Worm (Caenorhabditis elegans): Measurements from ENCODE around the gene F42G4.5.
"Not testable (repeated sequence)": the region's sequence is repeated elsewhere in the genome, so short reads cannot be mapped to it uniquely, and the experiment has no call there.

Gene F42G4.5

ce11 chrII:13073742-13074141 lies 462 bp downstream of the F42G4.5 start:
- no peak for TF ChIP-seq pes-1 (GFP tag; IDR thresholded peaks at IDR 0.05)
- TF ChIP-seq tbx-11 (GFP tag; IDR thresholded peaks at IDR 0.05) = no peak
- TF ChIP-seq tra-4 (tag; optimal IDR thresholded peaks at IDR 0.05) = no peak

ce11 chrII:13076301-13076916 lies 3.1 kb downstream of the F42G4.5 start:
- TF ChIP-seq ceh-36 (tag; optimal IDR thresholded peaks at IDR 0.05) = no peak
- TF ChIP-seq hmbx-1 (tag; optimal IDR thresholded peaks at IDR 0.05) = no peak
- no peak for TF ChIP-seq B0310.2 (tag; optimal IDR thresholded peaks at IDR 0.05)
- no peak for TF ChIP-seq scrt-1 (GFP tag; IDR thresholded peaks at IDR 0.05)
- TF ChIP-seq tbx-11 (GFP tag; IDR thresholded peaks at IDR 0.05) = no peak
- no peak for TF ChIP-seq F13C5.2 (tag; optimal IDR thresholded peaks at IDR 0.05)
- no peak for TF ChIP-seq hnd-1 (tag; optimal IDR thresholded peaks at IDR 0.05)
- TF ChIP-seq aly-1 (tag; optimal IDR thresholded peaks at IDR 0.05) = no peak
- TF ChIP-seq sea-1 (GFP tag; conservative IDR thresholded peaks at IDR 0.05) = no peak
- no peak for TF ChIP-seq pes-1 (GFP tag; IDR thresholded peaks at IDR 0.05)
- no peak for TF ChIP-seq ets-7 (tag; optimal IDR thresholded peaks at IDR 0.05)
- no peak for TF ChIP-seq tra-4 (tag; optimal IDR thresholded peaks at IDR 0.05)
- TF ChIP-seq ama-1 (optimal IDR thresholded peaks at IDR 0.05) = no peak

ce11 chrII:13077746-13078145 lies 4.5 kb downstream of the F42G4.5 start:
- no peak for TF ChIP-seq hnd-1 (tag; optimal IDR thresholded peaks at IDR 0.05)
- no peak for TF ChIP-seq B0310.2 (tag; optimal IDR thresholded peaks at IDR 0.05)
- TF ChIP-seq F13C5.2 (tag; optimal IDR thresholded peaks at IDR 0.05) = no peak
- TF ChIP-seq flt-1 (GFP tag; IDR thresholded peaks at IDR 0.05) = no peak
- no peak for TF ChIP-seq aly-1 (tag; optimal IDR thresholded peaks at IDR 0.05)
- TF ChIP-seq tbx-37 (GFP tag; conservative IDR thresholded peaks at IDR 0.05) = no peak
- no peak for TF ChIP-seq ets-7 (tag; optimal IDR thresholded peaks at IDR 0.05)
- no peak for TF ChIP-seq tbx-11 (GFP tag; IDR thresholded peaks at IDR 0.05)
- TF ChIP-seq sea-1 (GFP tag; conservative IDR thresholded peaks at IDR 0.05) = no peak
- no peak for TF ChIP-seq pes-1 (GFP tag; IDR thresholded peaks at IDR 0.05)
- no peak for TF ChIP-seq ceh-13 (GFP tag; optimal IDR thresholded peaks at IDR 0.05)
- TF ChIP-seq hmbx-1 (tag; optimal IDR thresholded peaks at IDR 0.05) = no peak
- no peak for TF ChIP-seq scrt-1 (GFP tag; IDR thresholded peaks at IDR 0.05)
- TF ChIP-seq ceh-36 (tag; optimal IDR thresholded peaks at IDR 0.05) = no peak
- TF ChIP-seq tra-4 (tag; optimal IDR thresholded peaks at IDR 0.05) = no peak
- no peak for TF ChIP-seq hmg-4 (GFP tag; optimal IDR thresholded peaks at IDR 0.05)
- no peak for TF ChIP-seq ama-1 (optimal IDR thresholded peaks at IDR 0.05)

ce11 chrII:13078848-13079428 lies 5.7 kb downstream of the F42G4.5 start, which contains the start of gene F42G4.6:
F42G4.6 (plus strand) TSS chrII:13079378.
- no peak for TF ChIP-seq sea-1 (GFP tag; conservative IDR thresholded peaks at IDR 0.05)
- no peak for TF ChIP-seq aly-1 (tag; optimal IDR thresholded peaks at IDR 0.05)
- TF ChIP-seq hmg-4 (GFP tag; optimal IDR thresholded peaks at IDR 0.05) = no peak
- TF ChIP-seq ets-7 (tag; optimal IDR thresholded peaks at IDR 0.05) = no peak
- no peak for TF ChIP-seq ceh-36 (tag; optimal IDR thresholded peaks at IDR 0.05)
- no peak for TF ChIP-seq B0310.2 (tag; optimal IDR thresholded peaks at IDR 0.05)
- TF ChIP-seq F13C5.2 (tag; optimal IDR thresholded peaks at IDR 0.05) = no peak
- no peak for TF ChIP-seq ceh-13 (GFP tag; optimal IDR thresholded peaks at IDR 0.05)
- TF ChIP-seq hmbx-1 (tag; optimal IDR thresholded peaks at IDR 0.05) = no peak
- no peak for TF ChIP-seq pes-1 (GFP tag; IDR thresholded peaks at IDR 0.05)
- TF ChIP-seq scrt-1 (GFP tag; IDR thresholded peaks at IDR 0.05) = no peak
- no peak for TF ChIP-seq hnd-1 (tag; optimal IDR thresholded peaks at IDR 0.05)
- no peak for TF ChIP-seq ama-1 (optimal IDR thresholded peaks at IDR 0.05)
- no peak for TF ChIP-seq tbx-11 (GFP tag; IDR thresholded peaks at IDR 0.05)
- no peak for TF ChIP-seq tbx-37 (GFP tag; conservative IDR thresholded peaks at IDR 0.05)
- TF ChIP-seq flt-1 (GFP tag; IDR thresholded peaks at IDR 0.05) = no peak
- no peak for TF ChIP-seq tra-4 (tag; optimal IDR thresholded peaks at IDR 0.05)

ce11 chrII:13080607-13081006 lies 7.3 kb downstream of the F42G4.5 start, which contains the start of gene Y81G3A.2:
Y81G3A.2 (plus strand) TSS chrII:13080907.
- not testable (repeated sequence) for TF ChIP-seq hmg-4 (GFP tag; optimal IDR thresholded peaks at IDR 0.05); B0310.2 (tag; optimal IDR thresholded peaks at IDR 0.05); sea-1 (GFP tag; conservative IDR thresholded peaks at IDR 0.05)

ce11 chrII:13082403-13082802 lies 9.1 kb downstream of the F42G4.5 start, which contains the start of gene Y81G3A.6:
Y81G3A.6 (minus strand) TSS chrII:13082503.
- not testable (repeated sequence) for TF ChIP-seq hmbx-1 (tag; optimal IDR thresholded peaks at IDR 0.05); B0310.2 (tag; optimal IDR thresholded peaks at IDR 0.05); ceh-13 (GFP tag; optimal IDR thresholded peaks at IDR 0.05)

- TF ChIP-seq ceh-36 (tag; optimal IDR thresholded peaks at IDR 0.05) = no peak
- no peak for TF ChIP-seq tbx-37 (GFP tag; conservative IDR thresholded peaks at IDR 0.05)
- TF ChIP-seq ama-1 (optimal IDR thresholded peaks at IDR 0.05) = no peak
- no peak for TF ChIP-seq tra-4 (tag; optimal IDR thresholded peaks at IDR 0.05)
- TF ChIP-seq ets-7 (tag; optimal IDR thresholded peaks at IDR 0.05) = no peak
- TF ChIP-seq aly-1 (tag; optimal IDR thresholded peaks at IDR 0.05) = no peak
- TF ChIP-seq F13C5.2 (tag; optimal IDR thresholded peaks at IDR 0.05) = peak; percentile 38
- no peak for TF ChIP-seq sea-1 (GFP tag; conservative IDR thresholded peaks at IDR 0.05)
Observed at ce11 chrII:13083752-13084214, 10.5 kb downstream of the F42G4.5 start, which contains the start of the genes Y81G3A.1 and gcn-2. Y81G3A.1 (minus strand) TSS chrII:13083926. gcn-2 (plus strand) TSS chrII:13084164.

- TF ChIP-seq sea-1 (GFP tag; conservative IDR thresholded peaks at IDR 0.05) (no peak), ama-1 (optimal IDR thresholded peaks at IDR 0.05) (no peak), hmbx-1 (tag; optimal IDR thresholded peaks at IDR 0.05) (no peak), tbx-11 (GFP tag; IDR thresholded peaks at IDR 0.05) (no peak), scrt-1 (GFP tag; IDR thresholded peaks at IDR 0.05) (no peak), hnd-1 (tag; optimal IDR thresholded peaks at IDR 0.05) (no peak), pes-1 (GFP tag; IDR thresholded peaks at IDR 0.05) (no peak), tra-4 (tag; optimal IDR thresholded peaks at IDR 0.05) (no peak), F13C5.2 (tag; optimal IDR thresholded peaks at IDR 0.05) (no peak), hmg-4 (GFP tag; optimal IDR thresholded peaks at IDR 0.05) (no peak), ceh-13 (GFP tag; optimal IDR thresholded peaks at IDR 0.05) (no peak), aly-1 (tag; optimal IDR thresholded peaks at IDR 0.05) (no peak), ets-7 (tag; optimal IDR thresholded peaks at IDR 0.05) (no peak), tbx-37 (GFP tag; conservative IDR thresholded peaks at IDR 0.05) (no peak), ceh-36 (tag; optimal IDR thresholded peaks at IDR 0.05) (no peak), B0310.2 (tag; optimal IDR thresholded peaks at IDR 0.05) (no peak), flt-1 (GFP tag; IDR thresholded peaks at IDR 0.05) (no peak)
Observed at ce11 chrII:13085951-13086350, 12.7 kb downstream of the F42G4.5 start.

Measured in whole organism, early embryonic.